Fruit fly (Drosophila melanogaster): ENCODE measurements around the gene CG15059.

DNA sequence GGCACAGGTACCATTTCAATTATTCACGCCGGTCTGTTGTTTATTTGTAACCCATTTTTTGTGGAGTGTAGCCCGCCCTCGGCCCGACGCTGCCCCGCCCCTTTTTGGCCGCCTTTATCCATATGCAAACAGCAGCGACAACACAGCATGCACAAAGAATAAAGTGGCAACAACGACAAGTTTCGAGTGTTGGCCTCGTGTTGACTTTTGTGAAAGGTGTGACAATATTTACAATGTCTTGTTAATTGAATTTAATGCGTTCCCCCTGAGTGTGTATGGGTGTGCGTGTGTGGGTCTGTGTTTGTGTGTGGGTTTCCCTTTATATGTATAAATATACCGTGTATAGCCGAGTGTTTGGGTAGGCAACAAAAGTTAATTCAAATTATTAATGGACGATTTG is 21.4 kb downstream of the CG15059 start:
- TF ChIP-seq CTCF (optimal IDR thresholded peaks at IDR 0.05) (no peak), CG8478 (optimal IDR thresholded peaks at IDR 0.05) (no peak)
